Worm (Caenorhabditis elegans) whole organism, early embryonic: ENCODE data around the gene pals-19.

ENCODE experiments used
- F13C5.2 ChIP-seq: sonication (generic microtip); optimal IDR thresholded peaks from 2 replicates; lab custom pipeline; 2017; ENCODE audit warnings: mild to moderate bottlenecking, missing genetic modification characterization, inconsistent platforms, missing compliant biosample characterization
- ceh-36 ChIP-seq: sonication (generic microtip); optimal IDR thresholded peaks from 2 replicates; lab custom pipeline; 2016; ENCODE audit warnings: missing genetic modification characterization, inconsistent platforms, missing compliant biosample characterization
- flt-1 ChIP-seq: fragments of 200-800 bp; sonication (Bioruptor generic); IDR thresholded peaks from 2 replicates; pipeline ENCODE4 v1.3.6; 2022; ENCODE audit warnings: missing genetic modification characterization, missing compliant biosample characterization
- hnd-1 ChIP-seq: sonication (generic microtip); optimal IDR thresholded peaks from 2 replicates; lab custom pipeline; 2016; ENCODE audit warnings: missing genetic modification characterization, missing compliant biosample characterization
- sea-1 ChIP-seq: fragments of 200-800 bp; sonication (Bioruptor generic); conservative IDR thresholded peaks from 2 replicates; pipeline ENCODE4 v1.3.6; 2022; ENCODE audit warnings: missing genetic modification characterization, missing compliant biosample characterization
- tbx-11 ChIP-seq: fragments of 200-800 bp; sonication (Bioruptor generic); IDR thresholded peaks from 2 replicates; pipeline ENCODE4 v1.3.6; 2022; ENCODE audit warnings: missing genetic modification characterization, missing compliant biosample characterization

DNA sequence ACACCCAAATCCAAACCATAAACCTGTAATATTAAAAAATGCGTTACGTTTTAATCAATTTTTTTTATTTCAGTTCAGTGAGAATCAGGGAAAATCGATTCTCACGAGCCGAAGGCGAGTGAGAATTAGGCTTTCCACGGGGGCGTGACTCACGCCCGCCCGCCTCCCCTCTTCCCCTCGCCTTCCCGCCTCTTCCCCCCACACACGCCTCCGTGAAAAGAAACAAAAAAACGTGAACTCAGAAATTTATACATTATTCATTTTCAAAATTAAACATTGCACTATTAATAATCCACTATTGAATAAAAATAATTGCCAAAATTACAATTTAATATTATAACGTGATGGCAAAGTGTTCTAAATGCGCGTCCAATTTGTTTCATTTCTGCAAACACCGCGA lies 45.0 kb downstream of the pals-19 start:
- TF ChIP-seq F13C5.2 (tag; lab: Kevin White, UChicago) (no peak), sea-1 (GFP tag; lab: Robert Waterston, UW) (no peak), ceh-36 (tag; lab: Kevin White, UChicago) (no peak), tbx-11 (GFP tag; lab: Robert Waterston, UW) (0 out of 2 replicates have a peak, but pooled peaks have one; percentile 10), flt-1 (GFP tag; lab: Robert Waterston, UW) (no peak), hnd-1 (no peak)
